Fruit fly (Drosophila melanogaster) whole organism: ENCODE data around the gene cort.

Experiments
- CG8478 ChIP-seq: fragments of >200 bp; optimal IDR thresholded peaks from 2 replicates; lab custom pipeline; 2018; ENCODE audit warnings: inconsistent platforms
- Dll ChIP-seq: fragments of >200 bp; optimal IDR thresholded peaks from 2 replicates; lab custom pipeline; 2017
- EcR ChIP-seq, 2 experiments: fragments of >200 bp; optimal IDR thresholded peaks; 2 replicates each; lab custom pipeline; 2017; ENCODE audit warnings: missing biosample characterization in 2 of 2, missing genetic modification characterization in 2 of 2, missing genetic modification reagents in 2 of 2
- pan ChIP-seq: fragments of >200 bp; optimal IDR thresholded peaks from 2 replicates; lab custom pipeline; 2017
- psq ChIP-seq: fragments of >200 bp; optimal IDR thresholded peaks from 2 replicates; lab custom pipeline; 2017
- usp ChIP-seq: fragments of >200 bp; optimal IDR thresholded peaks from 2 replicates; lab custom pipeline; 2017; ENCODE audit warnings: missing biosample characterization, missing genetic modification characterization, mixed read lengths

Gene cort

dm6 chr2L:6676535-6676934 is at the start of gene cort:
Gene cort (minus strand): TSS chr2L:6676635.
- no peak for TF ChIP-seq Dll (lab: Kevin White, UChicago)
- TF ChIP-seq EcR (GFP tag; optimal IDR thresholded peaks at IDR 0.05; lab: Kevin White, UChicago): no peak
- TF ChIP-seq pan (lab: Kevin White, UChicago): no peak
- TF ChIP-seq usp (GFP tag; lab: Kevin White, UChicago): no peak
- no peak for TF ChIP-seq psq
- TF ChIP-seq CG8478 (lab: Kevin White, UChicago): no peak

dm6 chr2L:6723750-6724503 is 47.5 kb upstream of the cort start, which contains the start of gene Liprin-alpha:
Gene Liprin-alpha (plus strand): TSS chr2L:6723903.
- TF ChIP-seq pan (lab: Kevin White, UChicago) (no peak), CG8478 (lab: Kevin White, UChicago) (peak; percentile 30)

dm6 chr2L:6722822-6723749 is 46.7 kb upstream of the cort start, which contains the start of gene homer:
Gene homer (minus strand): TSS chr2L:6723359.
- TF ChIP-seq psq (no peak), CG8478 (lab: Kevin White, UChicago) (peak; percentile 13)

dm6 chr2L:6721710-6722109 is 45.3 kb upstream of the cort start:
- TF ChIP-seq CG8478 (lab: Kevin White, UChicago) (no peak), EcR (GFP tag; optimal IDR thresholded peaks at IDR 0.05; lab: Kevin White, UChicago) (no peak), pan (lab: Kevin White, UChicago) (no peak), Dll (lab: Kevin White, UChicago) (no peak), usp (GFP tag; lab: Kevin White, UChicago) (no peak), psq (no peak)

- TF ChIP-seq pan (lab: Kevin White, UChicago) (no peak), CG8478 (lab: Kevin White, UChicago) (no peak)
These were observed 41.0 kb upstream of the cort start, which contains the start of gene Aatf for dm6 chr2L:6717460-6717859. Gene Aatf (plus strand): TSS chr2L:6717625.

DNA sequence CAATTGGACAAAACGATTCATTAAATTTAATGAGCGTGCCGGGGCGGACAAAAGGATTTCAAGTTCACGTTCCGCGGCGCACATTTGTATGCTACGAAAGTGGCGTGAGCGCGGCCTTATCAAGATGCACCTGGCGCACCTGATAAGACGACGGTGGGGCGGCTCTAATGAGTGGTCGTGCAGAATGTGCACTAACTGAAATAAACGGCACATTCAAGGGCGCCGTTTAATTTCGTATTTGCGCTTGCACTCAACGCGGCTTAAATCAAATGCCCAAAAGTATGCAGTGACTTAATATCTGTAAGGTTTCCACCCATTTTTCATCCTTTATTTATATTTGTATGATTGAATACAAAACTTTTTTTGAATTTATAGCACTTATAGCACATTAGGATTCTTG is 40.5 kb upstream of the cort start:
- TF ChIP-seq CG8478 (lab: Kevin White, UChicago) (no peak), EcR (GFP tag; optimal IDR thresholded peaks at IDR 0.05; lab: Kevin White, UChicago) (no peak)

DNA sequence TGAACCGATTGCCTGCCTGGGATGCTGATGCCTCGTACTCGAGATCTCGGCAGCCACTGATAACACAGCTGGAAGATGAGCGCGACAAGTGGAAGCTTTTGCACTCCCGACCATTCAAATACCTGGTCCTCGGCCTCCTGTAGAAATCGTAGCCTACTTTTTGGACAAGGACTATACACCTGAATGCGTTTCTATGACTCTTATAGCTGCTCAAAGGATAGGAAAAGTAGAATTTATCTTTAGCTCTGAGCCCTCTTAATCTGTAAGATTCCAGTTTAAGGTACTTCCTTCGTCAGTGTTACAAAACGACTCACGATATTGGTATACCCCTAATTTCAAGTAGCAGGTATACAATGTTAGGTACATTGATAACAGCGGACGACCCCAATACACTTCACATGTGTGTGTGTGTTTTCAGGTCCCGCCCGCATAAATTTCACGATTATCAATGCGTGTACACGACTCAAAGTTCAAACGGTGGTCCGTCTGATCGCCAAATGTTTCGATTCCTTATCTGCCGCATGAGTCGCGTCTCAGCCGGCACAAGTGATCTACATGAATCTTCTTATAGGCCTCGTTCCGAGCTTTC is 39.8 kb upstream of the cort start, which contains the start of gene AkhR:
AkhR (minus strand) TSS at position 5 of the 589 bp plus-strand sequence.
- TF ChIP-seq pan (lab: Kevin White, UChicago): peak; percentile 76
- TF ChIP-seq CG8478 (lab: Kevin White, UChicago): no peak

dm6 chr2L:6708997-6709662 is 32.7 kb upstream of the cort start, which contains the start of gene Tsp:
Gene Tsp (minus strand): TSS chr2L:6709086.
- TF ChIP-seq Dll (lab: Kevin White, UChicago) (peak; percentile 29), usp (GFP tag; lab: Kevin White, UChicago) (no peak), EcR (GFP tag; optimal IDR thresholded peaks at IDR 0.05; lab: Kevin White, UChicago) (no peak)

- TF ChIP-seq psq: no peak
- TF ChIP-seq pan (lab: Kevin White, UChicago): no peak
- TF ChIP-seq usp (GFP tag; lab: Kevin White, UChicago): no peak
- TF ChIP-seq CG8478 (lab: Kevin White, UChicago): no peak
- TF ChIP-seq Dll (lab: Kevin White, UChicago): no peak
- no peak for TF ChIP-seq EcR (GFP tag; optimal IDR thresholded peaks at IDR 0.05; lab: Kevin White, UChicago)
These were observed 30.0 kb upstream of the cort start for dm6 chr2L:6706368-6706919.

DNA sequence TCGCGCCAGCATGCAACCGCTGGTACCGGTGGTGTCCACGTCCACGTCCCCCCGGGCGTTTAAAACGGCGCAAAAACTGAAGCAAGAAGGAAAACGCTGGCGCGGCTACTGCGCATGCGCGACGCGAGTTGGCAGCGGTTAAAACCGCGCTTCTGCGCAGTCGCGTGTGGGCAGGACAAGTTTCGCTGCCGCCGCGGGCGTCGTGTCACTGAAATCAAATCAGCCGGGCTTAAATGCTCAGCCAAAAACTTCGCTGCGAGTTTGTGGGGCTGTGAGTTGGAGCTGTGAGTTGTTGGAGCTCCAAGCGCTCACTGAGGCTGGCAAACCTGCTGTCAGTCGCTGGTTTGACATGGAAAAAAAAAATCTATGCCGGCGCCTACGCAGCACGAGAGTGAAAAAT is 28.6 kb upstream of the cort start:
- TF ChIP-seq psq (no peak), pan (lab: Kevin White, UChicago) (no peak), CG8478 (lab: Kevin White, UChicago) (no peak), Dll (lab: Kevin White, UChicago) (no peak), EcR (GFP tag; optimal IDR thresholded peaks at IDR 0.05; lab: Kevin White, UChicago) (no peak), usp (GFP tag; lab: Kevin White, UChicago) (no peak)

DNA sequence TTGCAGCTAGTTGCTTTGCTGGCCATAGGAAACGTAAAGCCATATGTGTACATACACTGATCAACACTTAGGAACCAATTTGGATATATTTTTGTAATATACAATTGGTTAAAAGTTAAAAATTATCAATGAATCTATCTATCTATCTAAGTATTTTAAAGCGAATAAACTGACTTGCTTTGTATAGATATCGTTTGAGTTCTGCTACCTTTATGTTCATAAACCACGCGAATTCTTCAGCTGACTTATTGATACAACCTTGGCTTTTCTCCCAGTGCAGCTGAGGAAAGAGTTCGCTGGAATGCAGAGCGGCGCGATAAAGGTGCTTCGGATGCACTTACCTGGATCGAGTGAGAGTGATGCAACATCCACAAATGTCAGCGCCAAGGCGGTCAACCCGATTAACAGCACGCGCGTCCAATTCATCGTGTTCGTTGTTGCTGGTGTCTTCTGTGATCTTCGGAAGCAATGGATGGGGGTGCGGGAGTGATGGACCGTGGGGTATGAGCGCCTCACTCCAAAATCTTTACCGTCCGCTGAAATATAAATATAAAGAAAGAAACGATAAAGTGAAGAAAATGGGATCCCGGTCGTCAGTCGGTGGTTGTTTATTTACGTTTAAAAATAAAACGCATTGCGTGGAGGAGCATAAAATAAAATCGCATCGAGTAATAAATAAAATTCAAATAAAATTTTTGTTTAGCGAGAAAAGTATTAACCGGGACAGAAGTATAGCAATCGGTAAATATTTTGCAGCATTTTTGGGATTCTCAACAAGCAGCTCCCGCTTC is 25.2 kb upstream of the cort start:
- TF ChIP-seq usp (GFP tag; lab: Kevin White, UChicago): no peak
- no peak for TF ChIP-seq Dll (lab: Kevin White, UChicago)
- no peak for TF ChIP-seq pan (lab: Kevin White, UChicago)
- TF ChIP-seq psq: no peak
- TF ChIP-seq CG8478 (lab: Kevin White, UChicago): no peak
- no peak for TF ChIP-seq EcR (GFP tag; optimal IDR thresholded peaks at IDR 0.05; lab: Kevin White, UChicago)
